Fruit fly (Drosophila melanogaster) whole organism, prepupa: ENCODE results near the gene CG13896.

Experiments used
- CG10631 ChIP-seq: fragments of 200-800 bp; sonication (Bioruptor generic); optimal IDR thresholded peaks from 2 replicates; lab custom pipeline; 2016; ENCODE audit warnings: missing biosample characterization, missing genetic modification characterization
- CG10669 ChIP-seq: fragments of 200-800 bp; sonication (Bioruptor generic); optimal IDR thresholded peaks from 3 replicates; lab custom pipeline; 2018; ENCODE audit warnings: missing biosample characterization, mild to moderate bottlenecking, missing genetic modification characterization, moderate library complexity
- CG15336 ChIP-seq: fragments of 200-800 bp; sonication (Bioruptor generic); IDR thresholded peaks from 2 replicates; pipeline ENCODE4 v1.3.6; 2022; ENCODE audit warnings: missing biosample characterization, missing genetic modification characterization
- CG1621 ChIP-seq: fragments of 200-800 bp; sonication (Bioruptor generic); optimal IDR thresholded peaks from 3 replicates; lab custom pipeline; 2018; ENCODE audit warnings: missing biosample characterization, mild to moderate bottlenecking, missing genetic modification characterization
- CG16779 ChIP-seq: fragments of 200-800 bp; sonication (Bioruptor generic); optimal IDR thresholded peaks from 3 replicates; lab custom pipeline; 2017; ENCODE audit warnings: missing biosample characterization, mild to moderate bottlenecking, missing genetic modification characterization
- CG3032 ChIP-seq: fragments of 200-800 bp; optimal IDR thresholded peaks from 2 replicates; lab custom pipeline; 2019; ENCODE audit warnings: missing biosample characterization, mild to moderate bottlenecking, missing genetic modification characterization, moderate library complexity
- CG31627 ChIP-seq: fragments of 200-800 bp; sonication (Bioruptor generic); optimal IDR thresholded peaks from 3 replicates; lab custom pipeline; 2016; ENCODE audit warnings: missing biosample characterization, missing genetic modification characterization
- CG34406 ChIP-seq: fragments of 200-800 bp; sonication (Bioruptor generic); optimal IDR thresholded peaks from 3 replicates; lab custom pipeline; 2016; ENCODE audit warnings: missing biosample characterization, missing genetic modification characterization
- CG3919 ChIP-seq: fragments of 200-800 bp; sonication (Bioruptor generic); optimal IDR thresholded peaks from 3 replicates; lab custom pipeline; 2016; ENCODE audit warnings: missing biosample characterization, missing genetic modification characterization
- CG6163 ChIP-seq: fragments of 200-800 bp; sonication (Bioruptor generic); IDR thresholded peaks from 3 replicates; pipeline ENCODE4 v1.3.6; 2022; ENCODE audit warnings: missing biosample characterization, missing genetic modification characterization
- CG6276 ChIP-seq: fragments of 200-800 bp; sonication (Bioruptor generic); optimal IDR thresholded peaks from 2 replicates; lab custom pipeline; 2017; ENCODE audit warnings: missing biosample characterization, mild to moderate bottlenecking, missing genetic modification characterization
- CG7368 ChIP-seq: fragments of 200-800 bp; sonication (Bioruptor generic); optimal IDR thresholded peaks from 3 replicates; lab custom pipeline; 2016; ENCODE audit warnings: missing biosample characterization, missing genetic modification characterization
- CG8319 ChIP-seq: fragments of 200-800 bp; sonication (Bioruptor generic); optimal IDR thresholded peaks from 3 replicates; lab custom pipeline; 2016; ENCODE audit warnings: missing biosample characterization, missing genetic modification characterization
- Eip78C ChIP-seq: fragments of 200-800 bp; sonication (Bioruptor generic); peaks from one replicate; lab custom pipeline; 2016; ENCODE audit warnings: missing biosample characterization, missing genetic modification characterization
- Ets96B ChIP-seq: fragments of 200-800 bp; optimal IDR thresholded peaks from 2 replicates; lab custom pipeline; 2019; ENCODE audit warnings: missing biosample characterization, mild to moderate bottlenecking, missing genetic modification characterization, moderate library complexity
- Lpt ChIP-seq: fragments of 200-800 bp; sonication (Bioruptor generic); optimal IDR thresholded peaks from 3 replicates; lab custom pipeline; 2016; ENCODE audit warnings: missing biosample characterization, missing genetic modification characterization
- Sox102F ChIP-seq: fragments of 200-800 bp; sonication (Bioruptor generic); optimal IDR thresholded peaks from 2 replicates; lab custom pipeline; 2016; ENCODE audit warnings: missing biosample characterization, mild to moderate bottlenecking, missing genetic modification characterization
- Sox14 ChIP-seq: fragments of 200-800 bp; sonication (Bioruptor generic); optimal IDR thresholded peaks from 3 replicates; lab custom pipeline; 2016; ENCODE audit warnings: missing biosample characterization, missing genetic modification characterization
- acj6 ChIP-seq: fragments of 200-800 bp; sonication (Bioruptor generic); optimal IDR thresholded peaks from 3 replicates; lab custom pipeline; 2016; ENCODE audit warnings: missing biosample characterization, missing genetic modification characterization
- cyc ChIP-seq: fragments of 200-800 bp; sonication (Bioruptor generic); optimal IDR thresholded peaks from 3 replicates; lab custom pipeline; 2016; ENCODE audit warnings: missing biosample characterization, missing genetic modification characterization
- dsx ChIP-seq: fragments of 200-800 bp; optimal IDR thresholded peaks from 3 replicates; lab custom pipeline; 2019; ENCODE audit warnings: missing biosample characterization, mild to moderate bottlenecking, missing genetic modification characterization, moderate library complexity; ENCODE audit not compliant: poor library complexity, severe bottlenecking
- eg ChIP-seq: fragments of 200-800 bp; sonication (Bioruptor generic); IDR thresholded peaks from 3 replicates; pipeline ENCODE4 v1.3.6; 2022; ENCODE audit warnings: missing biosample characterization, missing genetic modification characterization
- esn ChIP-seq: fragments of 200-800 bp; sonication (Bioruptor generic); optimal IDR thresholded peaks from 2 replicates; lab custom pipeline; 2016; ENCODE audit warnings: missing biosample characterization, mild to moderate bottlenecking, missing genetic modification characterization, moderate library complexity
- fd59A ChIP-seq: fragments of 200-800 bp; sonication (Bioruptor generic); optimal IDR thresholded peaks from 2 replicates; lab custom pipeline; 2017; ENCODE audit warnings: missing biosample characterization, mild to moderate bottlenecking, missing genetic modification characterization, missing genetic modification reagents
- fd85E ChIP-seq: fragments of 200-800 bp; sonication (Bioruptor generic); optimal IDR thresholded peaks from 3 replicates; lab custom pipeline; 2016; ENCODE audit warnings: missing biosample characterization, missing genetic modification characterization
- fkh ChIP-seq: fragments of 200-800 bp; sonication (Bioruptor generic); optimal IDR thresholded peaks from 3 replicates; lab custom pipeline; 2017; ENCODE audit warnings: missing biosample characterization, mild to moderate bottlenecking, missing genetic modification characterization, moderate library complexity
- net ChIP-seq: fragments of 200-800 bp; sonication (Bioruptor generic); optimal IDR thresholded peaks from 3 replicates; lab custom pipeline; 2016; ENCODE audit warnings: missing biosample characterization, missing genetic modification characterization
- salr ChIP-seq, 2 experiments: fragments of 200-800 bp; sonication (Bioruptor generic); optimal IDR thresholded peaks; 3 replicates each; lab custom pipeline; 2016 to 2018; ENCODE audit warnings: missing biosample characterization in 2 of 2, missing genetic modification characterization in 2 of 2, mild to moderate bottlenecking in 1 of 2
- ss ChIP-seq, 2 experiments: fragments of 200-800 bp; sonication (Bioruptor generic); optimal IDR thresholded peaks; 2 replicates in 1 of 2; 3 replicates in 1 of 2; lab custom pipeline; 2017 to 2018; ENCODE audit warnings: mild to moderate bottlenecking in 2 of 2, missing biosample characterization in 2 of 2, missing genetic modification characterization in 2 of 2, moderate library complexity in 1 of 2
- svp ChIP-seq: fragments of 200-800 bp; sonication (Bioruptor generic); peaks from one replicate; lab custom pipeline; 2016; ENCODE audit warnings: missing biosample characterization, missing genetic modification characterization
- topi ChIP-seq: fragments of 200-800 bp; sonication (Bioruptor generic); optimal IDR thresholded peaks from 3 replicates; lab custom pipeline; 2016; ENCODE audit warnings: missing biosample characterization, missing genetic modification characterization
- vri ChIP-seq: fragments of 200-800 bp; sonication (Bioruptor generic); optimal IDR thresholded peaks from 3 replicates; lab custom pipeline; 2016; ENCODE audit warnings: missing biosample characterization, mild to moderate bottlenecking, missing genetic modification characterization

Gene CG13896

DNA sequence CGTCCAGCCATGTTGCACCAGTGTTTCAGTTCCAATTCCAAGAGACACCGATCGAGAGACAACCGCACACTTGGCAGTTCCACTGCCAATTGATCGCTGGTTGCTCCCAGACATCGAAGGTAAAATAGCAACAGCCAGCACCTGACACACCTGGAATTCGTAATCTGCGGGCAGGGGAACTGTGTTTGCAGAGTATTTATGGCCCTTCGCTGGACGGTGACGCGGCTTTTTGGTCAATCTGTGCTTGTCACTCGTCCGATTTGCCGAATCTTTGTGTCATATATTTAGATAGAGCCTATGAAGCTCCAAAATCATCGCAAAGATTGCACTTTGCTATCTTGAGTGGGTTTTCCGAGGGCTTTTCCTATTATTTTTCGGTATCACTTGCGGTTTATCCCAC, 23.8 kb downstream of the CG13896 start, which contains the start of gene hiro:
hiro (minus strand) TSS at position 101 of the 400 bp plus-strand sequence.
- TF ChIP-seq esn (GFP tag; lab: Kevin White, UChicago) (no peak), CG31627 (GFP tag; lab: Kevin White, UChicago) (no peak), Sox102F (GFP tag; lab: Kevin White, UChicago) (no peak), CG6276 (GFP tag; lab: Kevin White, UChicago) (no peak), topi (GFP tag; lab: Kevin White, UChicago) (no peak), cyc (GFP tag; lab: Kevin White, UChicago) (no peak), fd85E (no peak), dsx (no peak), CG10631 (GFP tag; lab: Kevin White, UChicago) (no peak)

DNA sequence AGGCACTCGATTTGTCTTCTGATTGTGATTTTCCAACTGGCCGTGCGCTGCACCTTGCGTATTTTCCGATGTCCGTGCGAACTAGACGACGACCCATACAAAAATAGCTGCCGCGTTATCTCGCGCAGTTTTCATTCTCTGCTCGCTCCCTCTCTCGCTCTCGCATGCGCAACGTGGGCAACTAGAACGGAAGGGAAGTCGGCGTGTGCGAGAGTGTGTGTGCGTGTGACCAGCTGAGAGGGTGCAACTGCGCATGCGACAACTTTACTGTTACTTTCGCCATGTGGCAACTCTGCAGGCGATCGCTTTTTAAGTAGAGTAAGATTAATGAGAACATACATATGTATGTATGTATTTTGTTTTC, 26.2 kb downstream of the CG13896 start, which contains the start of gene ebd1:
ebd1 (minus strand) TSS at position 109 of the 364 bp plus-strand sequence.
- TF ChIP-seq CG3919 (GFP tag; lab: Kevin White, UChicago) (peak; percentile 16), Eip78C (GFP tag; lab: Kevin White, UChicago) (peak; percentile 36), ss (GFP tag; optimal IDR thresholded peaks at IDR 0.05; lab: Kevin White, UChicago) (no peak), CG16779 (tag; lab: Kevin White, UChicago) (peak; percentile 3), CG1621 (peak; percentile 16), svp (peak; percentile 84), Sox14 (no peak)

DNA sequence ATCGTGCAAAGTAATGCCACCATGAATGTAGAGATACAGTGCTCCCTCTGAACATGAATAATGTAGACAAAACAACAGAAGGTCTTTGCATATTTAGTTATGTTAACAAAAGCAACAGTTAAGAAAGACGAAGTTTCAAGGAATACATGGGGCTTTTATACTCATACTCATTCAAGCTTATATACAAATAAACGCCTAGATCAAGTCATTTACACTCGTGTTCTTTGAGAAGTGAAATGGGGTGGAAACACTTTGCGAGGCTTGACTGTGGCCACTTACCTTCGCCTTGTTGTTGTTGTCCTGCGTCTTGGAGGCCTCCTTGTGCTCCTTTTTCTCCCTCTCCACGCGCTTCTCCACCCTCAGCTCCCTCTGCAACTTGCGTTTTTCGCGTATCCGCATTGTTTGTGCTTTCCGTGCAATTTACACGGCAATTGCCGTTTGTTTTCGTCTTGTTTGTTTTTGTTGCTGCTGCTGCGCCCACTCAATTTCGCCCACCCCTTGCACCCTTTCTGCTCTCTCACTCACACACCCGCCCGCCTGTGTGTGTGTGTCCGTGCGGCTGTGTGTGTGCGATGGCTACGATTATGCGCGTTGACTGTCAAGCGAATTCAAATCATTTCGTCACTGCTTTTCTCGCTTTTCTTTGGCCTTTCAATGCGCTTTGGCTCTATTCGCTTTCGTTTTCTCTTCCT, 26.8 kb downstream of the CG13896 start:
- TF ChIP-seq CG3032 (tag; lab: Kevin White, UChicago) (peak; percentile 4), vri (no peak), fd59A (peak; percentile 15), CG15336 (GFP tag; lab: Robert Waterston, UW) (no peak), CG34406 (no peak), salr (GFP tag; optimal IDR thresholded peaks at IDR 0.05; lab: Kevin White, UChicago) (peak in 1 of 2 experiments; percentile 3), CG10669 (GFP tag; lab: Kevin White, UChicago) (no peak), Ets96B (peak; percentile 19), CG6163 (GFP tag; lab: Robert Waterston, UW) (peak; percentile 35; the same call in 1 of the 3 replicates), eg (GFP tag; lab: Robert Waterston, UW) (0 out of 3 replicates have a peak, but pooled peaks have one; percentile 17), fkh (GFP tag; lab: Kevin White, UChicago) (peak; percentile 24), CG16779 (tag; lab: Kevin White, UChicago) (peak; percentile 16), esn (GFP tag; lab: Kevin White, UChicago) (no peak), CG7368 (GFP tag; lab: Kevin White, UChicago) (no peak), Eip78C (GFP tag; lab: Kevin White, UChicago) (peak; percentile 51), Lpt (GFP tag; lab: Kevin White, UChicago) (no peak)

DNA sequence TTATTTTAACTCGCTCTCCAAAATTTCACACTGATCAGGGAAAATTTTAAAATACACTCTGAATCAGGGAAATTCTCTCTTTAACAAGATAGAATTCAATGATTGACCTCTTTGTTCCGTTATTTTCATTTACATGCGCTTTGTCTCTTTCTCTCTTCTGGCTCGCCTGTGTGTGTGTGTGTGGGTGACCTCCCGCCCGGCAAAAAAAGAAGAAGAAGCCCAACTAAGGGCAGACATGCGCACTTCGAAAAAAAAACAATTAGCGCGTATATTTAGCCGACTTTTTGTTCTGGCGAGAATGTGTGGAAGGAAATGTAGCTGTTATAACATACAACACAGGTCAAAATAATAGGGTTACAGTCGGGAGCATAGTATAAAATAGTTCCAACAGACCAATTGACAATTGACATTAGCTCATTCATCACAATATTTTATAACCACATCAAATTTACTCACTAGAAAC, 29.2 kb downstream of the CG13896 start, which contains the start of gene CG3386:
CG3386 (minus strand) TSS at position 51 of the 463 bp plus-strand sequence.
- peak; percentile 86 for TF ChIP-seq svp
- no peak for TF ChIP-seq topi (GFP tag; lab: Kevin White, UChicago)
- peak; percentile 52 for TF ChIP-seq CG6276 (GFP tag; lab: Kevin White, UChicago)
- peak; percentile 17; the same call in 1 of the 2 replicates for TF ChIP-seq CG15336 (GFP tag; lab: Robert Waterston, UW)
- TF ChIP-seq ss (GFP tag; optimal IDR thresholded peaks at IDR 0.05; lab: Kevin White, UChicago), result peak; percentile 63 to 85
- 0 out of 3 replicates have a peak, but pooled peaks have one; percentile 6 for TF ChIP-seq eg (GFP tag; lab: Robert Waterston, UW)
- TF ChIP-seq CG6163 (GFP tag; lab: Robert Waterston, UW), result peak; percentile 29; the same call in 1 of the 3 replicates
- TF ChIP-seq Lpt (GFP tag; lab: Kevin White, UChicago), result peak; percentile 17
- no peak for TF ChIP-seq acj6 (GFP tag; lab: Kevin White, UChicago)
- no peak for TF ChIP-seq CG10669 (GFP tag; lab: Kevin White, UChicago)
- peak; percentile 58 for TF ChIP-seq CG8319 (GFP tag; lab: Kevin White, UChicago)
- TF ChIP-seq dsx, result peak; percentile 13
- no peak for TF ChIP-seq net (GFP tag; lab: Kevin White, UChicago)
- TF ChIP-seq Eip78C (GFP tag; lab: Kevin White, UChicago), result peak; percentile 65
